Worm (Caenorhabditis elegans): ENCODE data around the gene T04F3.5.

The T04F3.5 gene

ce11 chrV:11760371-11760770 lies at the start of gene T04F3.5:
T04F3.5 (plus strand) TSS chrV:11760671.
- TF ChIP-seq tab-1 (GFP tag; IDR thresholded peaks at IDR 0.05): no peak

ce11 chrV:11711751-11712150 lies 48.7 kb upstream of the T04F3.5 start:
- TF ChIP-seq T22C8.4 (GFP tag; IDR thresholded peaks at IDR 0.05): no peak
- TF ChIP-seq ref-1 (GFP tag; conservative IDR thresholded peaks at IDR 0.05): no peak
- no peak for TF ChIP-seq cog-1 (tag; optimal IDR thresholded peaks at IDR 0.05)
- TF ChIP-seq tab-1 (GFP tag; IDR thresholded peaks at IDR 0.05): no peak
- no peak for TF ChIP-seq ztf-23 (GFP tag; IDR thresholded peaks at IDR 0.05)
- no peak for TF ChIP-seq flt-1 (GFP tag; IDR thresholded peaks at IDR 0.05)
- TF ChIP-seq klf-2 (GFP tag; conservative IDR thresholded peaks at IDR 0.05): no peak
- no peak for TF ChIP-seq ztf-29 (GFP tag; IDR thresholded peaks at IDR 0.05)
- no peak for TF ChIP-seq med-1 (GFP tag; optimal IDR thresholded peaks at IDR 0.05; ENCODE audit: insufficient read depth)

- TF ChIP-seq tab-1 (GFP tag; IDR thresholded peaks at IDR 0.05) (no peak), flt-1 (GFP tag; IDR thresholded peaks at IDR 0.05) (no peak), ref-1 (GFP tag; conservative IDR thresholded peaks at IDR 0.05) (no peak), ztf-29 (GFP tag; IDR thresholded peaks at IDR 0.05) (no peak), cog-1 (tag; optimal IDR thresholded peaks at IDR 0.05) (no peak), T22C8.4 (GFP tag; IDR thresholded peaks at IDR 0.05) (no peak), med-1 (GFP tag; optimal IDR thresholded peaks at IDR 0.05; ENCODE audit: insufficient read depth) (no peak), klf-2 (GFP tag; conservative IDR thresholded peaks at IDR 0.05) (no peak)
These were observed 44.7 kb upstream of the T04F3.5 start, which contains the start of gene tre-3 for ce11 chrV:11715797-11716196. tre-3 (minus strand) TSS chrV:11715903.

- TF ChIP-seq flt-1 (GFP tag; IDR thresholded peaks at IDR 0.05) (no peak), tab-1 (GFP tag; IDR thresholded peaks at IDR 0.05) (no peak), ref-1 (GFP tag; conservative IDR thresholded peaks at IDR 0.05) (no peak), klf-2 (GFP tag; conservative IDR thresholded peaks at IDR 0.05) (no peak), ztf-23 (GFP tag; IDR thresholded peaks at IDR 0.05) (no peak), med-1 (GFP tag; optimal IDR thresholded peaks at IDR 0.05; ENCODE audit: insufficient read depth) (no peak), T22C8.4 (GFP tag; IDR thresholded peaks at IDR 0.05) (no peak), ztf-29 (GFP tag; IDR thresholded peaks at IDR 0.05) (no peak), cog-1 (tag; optimal IDR thresholded peaks at IDR 0.05) (no peak)
These were observed 43.5 kb upstream of the T04F3.5 start for ce11 chrV:11716930-11717329.

- TF ChIP-seq ref-1 (GFP tag; conservative IDR thresholded peaks at IDR 0.05) (no peak), ztf-29 (GFP tag; IDR thresholded peaks at IDR 0.05) (no peak), flt-1 (GFP tag; IDR thresholded peaks at IDR 0.05) (no peak), T22C8.4 (GFP tag; IDR thresholded peaks at IDR 0.05) (no peak), cog-1 (tag; optimal IDR thresholded peaks at IDR 0.05) (no peak), klf-2 (GFP tag; conservative IDR thresholded peaks at IDR 0.05) (no peak), med-1 (GFP tag; optimal IDR thresholded peaks at IDR 0.05; ENCODE audit: insufficient read depth) (no peak), tab-1 (GFP tag; IDR thresholded peaks at IDR 0.05) (no peak), ztf-23 (GFP tag; IDR thresholded peaks at IDR 0.05) (no peak)
These were observed 37.6 kb upstream of the T04F3.5 start for ce11 chrV:11722858-11723257.

- no peak for TF ChIP-seq med-1 (GFP tag; optimal IDR thresholded peaks at IDR 0.05; ENCODE audit: insufficient read depth)
- no peak for TF ChIP-seq tab-1 (GFP tag; IDR thresholded peaks at IDR 0.05)
- TF ChIP-seq ztf-29 (GFP tag; IDR thresholded peaks at IDR 0.05): no peak
- TF ChIP-seq klf-2 (GFP tag; conservative IDR thresholded peaks at IDR 0.05): no peak
- TF ChIP-seq T22C8.4 (GFP tag; IDR thresholded peaks at IDR 0.05): no peak
- TF ChIP-seq ref-1 (GFP tag; conservative IDR thresholded peaks at IDR 0.05): no peak
- TF ChIP-seq ztf-23 (GFP tag; IDR thresholded peaks at IDR 0.05): no peak
- no peak for TF ChIP-seq flt-1 (GFP tag; IDR thresholded peaks at IDR 0.05)
- TF ChIP-seq cog-1 (tag; optimal IDR thresholded peaks at IDR 0.05): no peak
These were observed 34.5 kb upstream of the T04F3.5 start, which contains the start of gene daf-11 for ce11 chrV:11725971-11726370. daf-11 (minus strand) TSS chrV:11726071.

ce11 chrV:11730060-11730459 lies 30.4 kb upstream of the T04F3.5 start, which contains the start of gene rhr-2:
rhr-2 (minus strand) TSS chrV:11730160.
- no peak for TF ChIP-seq ztf-23 (GFP tag; IDR thresholded peaks at IDR 0.05)
- no peak for TF ChIP-seq flt-1 (GFP tag; IDR thresholded peaks at IDR 0.05)
- TF ChIP-seq cog-1 (tag; optimal IDR thresholded peaks at IDR 0.05): no peak
- no peak for TF ChIP-seq tab-1 (GFP tag; IDR thresholded peaks at IDR 0.05)
- no peak for TF ChIP-seq ref-1 (GFP tag; conservative IDR thresholded peaks at IDR 0.05)
- no peak for TF ChIP-seq T22C8.4 (GFP tag; IDR thresholded peaks at IDR 0.05)
- TF ChIP-seq med-1 (GFP tag; optimal IDR thresholded peaks at IDR 0.05; ENCODE audit: insufficient read depth): no peak
- TF ChIP-seq ztf-29 (GFP tag; IDR thresholded peaks at IDR 0.05): no peak
- TF ChIP-seq klf-2 (GFP tag; conservative IDR thresholded peaks at IDR 0.05): no peak

- TF ChIP-seq klf-2 (GFP tag; conservative IDR thresholded peaks at IDR 0.05) (no peak), med-1 (GFP tag; optimal IDR thresholded peaks at IDR 0.05; ENCODE audit: insufficient read depth) (no peak), tab-1 (GFP tag; IDR thresholded peaks at IDR 0.05) (no peak)
These were observed 28.4 kb upstream of the T04F3.5 start for ce11 chrV:11732049-11732448.

ce11 chrV:11733460-11733859 lies 27.0 kb upstream of the T04F3.5 start, which contains the start of gene npp-22:
npp-22 (minus strand) TSS chrV:11733472.
- TF ChIP-seq ref-1 (GFP tag; conservative IDR thresholded peaks at IDR 0.05) (no peak), ztf-29 (GFP tag; IDR thresholded peaks at IDR 0.05) (no peak), med-1 (GFP tag; optimal IDR thresholded peaks at IDR 0.05; ENCODE audit: insufficient read depth) (no peak), klf-2 (GFP tag; conservative IDR thresholded peaks at IDR 0.05) (no peak), cog-1 (tag; optimal IDR thresholded peaks at IDR 0.05) (no peak), T22C8.4 (GFP tag; IDR thresholded peaks at IDR 0.05) (no peak), flt-1 (GFP tag; IDR thresholded peaks at IDR 0.05) (no peak), ztf-23 (GFP tag; IDR thresholded peaks at IDR 0.05) (no peak), tab-1 (GFP tag; IDR thresholded peaks at IDR 0.05) (no peak)

ce11 chrV:11736896-11737295 lies 23.6 kb upstream of the T04F3.5 start, which contains the start of gene spe-42:
spe-42 (minus strand) TSS chrV:11736996.
- TF ChIP-seq med-1 (GFP tag; optimal IDR thresholded peaks at IDR 0.05; ENCODE audit: insufficient read depth) (no peak), tab-1 (GFP tag; IDR thresholded peaks at IDR 0.05) (no peak), ztf-23 (GFP tag; IDR thresholded peaks at IDR 0.05) (no peak), ztf-29 (GFP tag; IDR thresholded peaks at IDR 0.05) (no peak), klf-2 (GFP tag; conservative IDR thresholded peaks at IDR 0.05) (no peak), T22C8.4 (GFP tag; IDR thresholded peaks at IDR 0.05) (no peak), ref-1 (GFP tag; conservative IDR thresholded peaks at IDR 0.05) (no peak), cog-1 (tag; optimal IDR thresholded peaks at IDR 0.05) (no peak), flt-1 (GFP tag; IDR thresholded peaks at IDR 0.05) (no peak)

Measured in whole organism, midembryonic.